Fruit fly (Drosophila melanogaster) whole organism, embryonic: Measurements from ENCODE around the gene CG16826.

ENCODE experiments used
- Aef1 ChIP-seq: fragments of 200-800 bp; sonication (Bioruptor generic); IDR thresholded peaks from 3 replicates; pipeline ENCODE4 v1.3.6; 2022; ENCODE audit warnings: missing biosample characterization, missing genetic modification characterization
- Blimp-1 ChIP-seq: fragments of 200-800 bp; sonication (Bioruptor generic); optimal IDR thresholded peaks from 3 replicates; lab custom pipeline; 2018; ENCODE audit warnings: missing biosample characterization, missing genetic modification characterization, mild to moderate bottlenecking, moderate library complexity, missing genetic modification reagents
- CG10267 ChIP-seq: fragments of 200-800 bp; sonication (Bioruptor generic); optimal IDR thresholded peaks from 2 replicates; lab custom pipeline; 2018; ENCODE audit warnings: missing biosample characterization, mild to moderate bottlenecking, missing genetic modification characterization, moderate library complexity
- CG10321 ChIP-seq: fragments of 200-800 bp; sonication (Bioruptor generic); IDR thresholded peaks from 2 replicates; pipeline ENCODE4 v1.3.6; 2022; ENCODE audit warnings: missing biosample characterization, missing genetic modification characterization
- CG10543 ChIP-seq: fragments of 200-800 bp; sonication (Bioruptor generic); optimal IDR thresholded peaks from 3 replicates; lab custom pipeline; 2017; ENCODE audit warnings: missing biosample characterization, mild to moderate bottlenecking, missing genetic modification characterization, moderate library complexity
- CG11093 ChIP-seq: fragments of 200-800 bp; sonication (Bioruptor generic); IDR thresholded peaks from 3 replicates; pipeline ENCODE4 v1.3.6; 2022; ENCODE audit warnings: missing biosample characterization, missing genetic modification characterization
- CG12219 ChIP-seq: fragments of 200-800 bp; sonication (Bioruptor generic); optimal IDR thresholded peaks from 3 replicates; lab custom pipeline; 2018; ENCODE audit warnings: missing biosample characterization, mild to moderate bottlenecking, missing genetic modification characterization
- CG12659 ChIP-seq: fragments of 200-800 bp; sonication (Bioruptor generic); optimal IDR thresholded peaks from 3 replicates; lab custom pipeline; 2017; ENCODE audit warnings: mild to moderate bottlenecking, missing biosample characterization, missing genetic modification reagents, missing genetic modification characterization
- CG12769 ChIP-seq: fragments of 200-800 bp; sonication (Bioruptor generic); optimal IDR thresholded peaks from 2 replicates; lab custom pipeline; 2019; ENCODE audit warnings: missing biosample characterization, mild to moderate bottlenecking, missing genetic modification characterization, moderate library complexity
- CG13287 ChIP-seq: fragments of 200-800 bp; sonication (Bioruptor generic); IDR thresholded peaks from 2 replicates; pipeline ENCODE4 v1.3.6; 2022; ENCODE audit warnings: missing biosample characterization, missing genetic modification characterization; ENCODE audit not compliant: partially characterized antibody
- CG14050 ChIP-seq: fragments of 200-800 bp; sonication (Bioruptor generic); IDR thresholded peaks from 3 replicates; pipeline ENCODE4 v1.3.6; 2022; ENCODE audit warnings: missing biosample characterization, missing genetic modification characterization
- CG16779 ChIP-seq: fragments of 200-800 bp; sonication (Bioruptor generic); IDR thresholded peaks from 2 replicates; pipeline ENCODE4 v1.3.6; 2022; ENCODE audit warnings: missing biosample characterization, missing genetic modification characterization
- CG16815 ChIP-seq: fragments of 200-800 bp; sonication (Bioruptor generic); optimal IDR thresholded peaks from 3 replicates; lab custom pipeline; 2017; ENCODE audit warnings: missing biosample characterization, mild to moderate bottlenecking, missing genetic modification characterization
- CG17568 ChIP-seq: fragments of 200-800 bp; sonication (Bioruptor generic); optimal IDR thresholded peaks from 2 replicates; lab custom pipeline; 2018; ENCODE audit warnings: missing biosample characterization, mild to moderate bottlenecking, missing genetic modification characterization, moderate library complexity
- CG18619 ChIP-seq: fragments of 200-800 bp; sonication (Bioruptor generic); optimal IDR thresholded peaks from 3 replicates; lab custom pipeline; 2017; ENCODE audit warnings: missing biosample characterization, mild to moderate bottlenecking, missing genetic modification characterization
- CG2678 ChIP-seq: fragments of 200-800 bp; sonication (Bioruptor generic); optimal IDR thresholded peaks from 3 replicates; lab custom pipeline; 2019; ENCODE audit warnings: missing biosample characterization, mild to moderate bottlenecking, missing genetic modification characterization, moderate library complexity
- CG31365 ChIP-seq: fragments of 200-800 bp; sonication (Bioruptor generic); optimal IDR thresholded peaks from 2 replicates; lab custom pipeline; 2018; ENCODE audit warnings: missing biosample characterization, mild to moderate bottlenecking, missing genetic modification characterization
- CG32532 ChIP-seq: fragments of 200-800 bp; sonication (Bioruptor generic); IDR thresholded peaks from 2 replicates; pipeline ENCODE4 v1.3.6; 2022; ENCODE audit warnings: missing biosample characterization, missing genetic modification characterization
- CG5245 ChIP-seq: fragments of 200-800 bp; sonication (Bioruptor generic); optimal IDR thresholded peaks from 3 replicates; lab custom pipeline; 2016; ENCODE audit warnings: missing biosample characterization, missing genetic modification characterization
- CG6791 ChIP-seq: fragments of 200-800 bp; sonication (Bioruptor generic); IDR thresholded peaks from 3 replicates; pipeline ENCODE4 v1.3.6; 2022; ENCODE audit warnings: missing biosample characterization, missing genetic modification characterization; ENCODE audit not compliant: partially characterized antibody
- CG7745 ChIP-seq: fragments of 200-800 bp; sonication (Bioruptor generic); optimal IDR thresholded peaks from 2 replicates; lab custom pipeline; 2018; ENCODE audit warnings: missing biosample characterization, mild to moderate bottlenecking, missing genetic modification characterization, moderate library complexity
- CG7786 ChIP-seq: fragments of 200-800 bp; sonication (Bioruptor generic); optimal IDR thresholded peaks from 2 replicates; lab custom pipeline; 2016; ENCODE audit warnings: missing biosample characterization, missing genetic modification characterization
- CG8765 ChIP-seq: fragments of 200-800 bp; sonication (Bioruptor generic); IDR thresholded peaks from 2 replicates; pipeline ENCODE4 v1.3.6; 2022; ENCODE audit warnings: missing biosample characterization, missing genetic modification characterization
- CG9437 ChIP-seq: fragments of 200-800 bp; sonication (Bioruptor generic); optimal IDR thresholded peaks from 2 replicates; lab custom pipeline; 2018; ENCODE audit warnings: missing biosample characterization, mild to moderate bottlenecking, missing genetic modification characterization
- CTCF ChIP-seq: fragments of 200-800 bp; sonication (Bioruptor generic); optimal IDR thresholded peaks from 2 replicates; lab custom pipeline; 2017; ENCODE audit warnings: missing biosample characterization, mild to moderate bottlenecking, missing genetic modification characterization, moderate library complexity
- CoRest ChIP-seq: fragments of 200-800 bp; sonication (Bioruptor generic); optimal IDR thresholded peaks from 3 replicates; lab custom pipeline; 2018; ENCODE audit warnings: missing biosample characterization, mild to moderate bottlenecking, missing genetic modification characterization, moderate library complexity
- Doc2 ChIP-seq: fragments of 200-800 bp; sonication (Bioruptor generic); IDR thresholded peaks from 2 replicates; pipeline ENCODE4 v1.3.6; 2022; ENCODE audit warnings: missing biosample characterization, missing genetic modification characterization
- E2f1 ChIP-seq: fragments of 200-800 bp; sonication (Bioruptor generic); IDR thresholded peaks from 2 replicates; pipeline ENCODE4 v1.3.6; 2022; ENCODE audit warnings: missing biosample characterization, missing genetic modification characterization
- Ets97D ChIP-seq: fragments of 200-800 bp; sonication (Bioruptor generic); optimal IDR thresholded peaks from 3 replicates; lab custom pipeline; 2016; ENCODE audit warnings: missing biosample characterization, missing genetic modification characterization
- Fer2 ChIP-seq: fragments of 200-800 bp; sonication (Bioruptor generic); optimal IDR thresholded peaks from 2 replicates; lab custom pipeline; 2018; ENCODE audit warnings: missing biosample characterization, mild to moderate bottlenecking, missing genetic modification characterization, moderate library complexity
- Jarid2 ChIP-seq: fragments of 200-800 bp; sonication (Bioruptor generic); optimal IDR thresholded peaks from 3 replicates; lab custom pipeline; 2017; ENCODE audit warnings: mild to moderate bottlenecking, missing biosample characterization, missing genetic modification reagents, missing genetic modification characterization
- Lpt ChIP-seq: fragments of >200 bp; optimal IDR thresholded peaks from 2 replicates; lab custom pipeline; 2018; ENCODE audit warnings: missing biosample characterization, missing genetic modification characterization
- MTF-1 ChIP-seq: fragments of 200-800 bp; sonication (Bioruptor generic); optimal IDR thresholded peaks from 2 replicates; lab custom pipeline; 2018; ENCODE audit warnings: missing biosample characterization, mild to moderate bottlenecking, missing genetic modification characterization, borderline replicate concordance
- NfI ChIP-seq: fragments of 200-800 bp; sonication (Bioruptor generic); optimal IDR thresholded peaks from 3 replicates; lab custom pipeline; 2018; ENCODE audit warnings: missing biosample characterization, mild to moderate bottlenecking, missing genetic modification characterization, moderate library complexity
- Sox100B ChIP-seq: fragments of 200-800 bp; sonication (Bioruptor generic); optimal IDR thresholded peaks from 3 replicates; lab custom pipeline; 2018; ENCODE audit warnings: missing biosample characterization, mild to moderate bottlenecking, missing genetic modification characterization
- abd-A ChIP-seq: fragments of 200-800 bp; sonication (Bioruptor generic); optimal IDR thresholded peaks from 3 replicates; lab custom pipeline; 2019; ENCODE audit warnings: missing biosample characterization, mild to moderate bottlenecking, missing genetic modification characterization, moderate library complexity
- dimm ChIP-seq: fragments of 200-800 bp; sonication (Bioruptor generic); IDR thresholded peaks from 2 replicates; pipeline ENCODE4 v1.3.6; 2022; ENCODE audit warnings: missing biosample characterization, missing genetic modification characterization
- ewg ChIP-seq: fragments of 200-800 bp; sonication (Bioruptor generic); optimal IDR thresholded peaks from 3 replicates; lab custom pipeline; 2017; ENCODE audit warnings: mild to moderate bottlenecking, missing biosample characterization, missing genetic modification reagents, missing genetic modification characterization
- fd102C ChIP-seq: fragments of 200-800 bp; sonication (Bioruptor generic); optimal IDR thresholded peaks from 2 replicates; lab custom pipeline; 2018; ENCODE audit warnings: missing biosample characterization, mild to moderate bottlenecking, missing genetic modification characterization, moderate library complexity
- hb ChIP-seq: fragments of 200-800 bp; sonication (Bioruptor generic); IDR thresholded peaks from 3 replicates; pipeline ENCODE4 v1.3.6; 2022; ENCODE audit warnings: missing biosample characterization, missing genetic modification characterization; ENCODE audit not compliant: partially characterized antibody
- lbe ChIP-seq: fragments of 200-800 bp; sonication (Bioruptor generic); optimal IDR thresholded peaks from 2 replicates; lab custom pipeline; 2016; ENCODE audit warnings: missing biosample characterization, mild to moderate bottlenecking, missing genetic modification characterization
- pita ChIP-seq: fragments of 200-800 bp; sonication (Bioruptor generic); optimal IDR thresholded peaks from 2 replicates; lab custom pipeline; 2017; ENCODE audit warnings: missing biosample characterization, mild to moderate bottlenecking, missing genetic modification characterization
- psq ChIP-seq: fragments of 200-800 bp; sonication (Bioruptor generic); optimal IDR thresholded peaks from 2 replicates; lab custom pipeline; 2017; ENCODE audit warnings: missing biosample characterization, missing genetic modification characterization
- rib ChIP-seq: fragments of 200-800 bp; sonication (Bioruptor generic); IDR thresholded peaks from 2 replicates; pipeline ENCODE4 v1.3.6; 2022; ENCODE audit warnings: missing biosample characterization, missing genetic modification characterization
- sr ChIP-seq: fragments of 200-800 bp; sonication (Bioruptor generic); IDR thresholded peaks from 3 replicates; pipeline ENCODE4 v1.3.6; 2022; ENCODE audit warnings: missing biosample characterization, missing genetic modification characterization
- sug ChIP-seq: fragments of 200-800 bp; optimal IDR thresholded peaks from 2 replicates; lab custom pipeline; 2019; ENCODE audit warnings: missing biosample characterization, mild to moderate bottlenecking, missing genetic modification characterization, moderate library complexity
- tgo ChIP-seq: fragments of 200-800 bp; sonication (Bioruptor generic); IDR thresholded peaks from 3 replicates; pipeline ENCODE4 v1.3.6; 2022; ENCODE audit warnings: missing biosample characterization, missing genetic modification characterization
- tx ChIP-seq: fragments of 200-800 bp; sonication (Bioruptor generic); optimal IDR thresholded peaks from 2 replicates; lab custom pipeline; 2016; ENCODE audit warnings: missing biosample characterization, missing genetic modification characterization
- zen2 ChIP-seq: fragments of 200-800 bp; sonication (Bioruptor generic); IDR thresholded peaks from 3 replicates; pipeline ENCODE4 v1.3.6; 2022; ENCODE audit warnings: missing biosample characterization, missing genetic modification characterization; ENCODE audit not compliant: partially characterized antibody
- zfh2 ChIP-seq: fragments of 200-800 bp; sonication (Bioruptor generic); optimal IDR thresholded peaks from 2 replicates; lab custom pipeline; 2016; ENCODE audit warnings: missing biosample characterization, missing genetic modification characterization

The CG16826 gene

dm6 chr2L:13378488-13378964 is 31.0 kb downstream of the CG16826 start, which contains the start of the genes CG9302 and beta'COP (continued):
- TF ChIP-seq abd-A (tag; lab: Kevin White, UChicago) (no peak), lbe (GFP tag; lab: Kevin White, UChicago) (peak; percentile 66), pita (GFP tag; lab: Kevin White, UChicago) (no peak), CG32532 (GFP tag; lab: Robert Waterston, UW) (peak; percentile 46), sug (peak; percentile 85), Blimp-1 (GFP tag; lab: Kevin White, UChicago) (no peak), CG7786 (GFP tag; lab: Kevin White, UChicago) (peak; percentile 48), dimm (GFP tag; lab: Robert Waterston, UW) (no peak), CG17568 (GFP tag; lab: Kevin White, UChicago) (no peak), CG31365 (tag; lab: Kevin White, UChicago) (no peak), Fer2 (tag; lab: Kevin White, UChicago) (peak; percentile 73), fd102C (no peak), Ets97D (GFP tag; lab: Kevin White, UChicago) (peak; percentile 45), CG8765 (peak; percentile 15; the same call in 1 of the 2 replicates), CG10543 (GFP tag; lab: Kevin White, UChicago) (peak; percentile 84), CG9437 (GFP tag; lab: Kevin White, UChicago) (peak; percentile 60), tx (GFP tag; lab: Kevin White, UChicago) (peak; percentile 5), CG12219 (GFP tag; lab: Kevin White, UChicago) (no peak), CG10267 (peak; percentile 70), CG13287 (GFP tag; lab: Robert Waterston, UW) (peak; percentile 74), CG12769 (tag; lab: Kevin White, UChicago) (no peak), CoRest (tag; lab: Kevin White, UChicago) (peak; percentile 88), CG16815 (GFP tag; lab: Kevin White, UChicago) (peak; percentile 65), CG16779 (GFP tag; lab: Robert Waterston, UW) (no peak), ewg (GFP tag; lab: Kevin White, UChicago) (peak; percentile 47), hb (GFP tag; lab: Robert Waterston, UW) (0 out of 3 replicates have a peak, but pooled peaks have one; percentile 21), E2f1 (GFP tag; lab: Robert Waterston, UW) (no peak), NfI (peak; percentile 69), Aef1 (GFP tag; lab: Robert Waterston, UW) (peak; percentile 59), MTF-1 (GFP tag; lab: Kevin White, UChicago) (no peak), CG18619 (peak; percentile 68), CTCF (GFP tag; lab: Kevin White, UChicago) (no peak), Sox100B (no peak), CG11093 (GFP tag; lab: Robert Waterston, UW) (peak; percentile 44; the same call in 1 of the 3 replicates), rib (GFP tag; lab: Robert Waterston, UW) (0 out of 2 replicates have a peak, but pooled peaks have one; percentile 23), zen2 (GFP tag; lab: Robert Waterston, UW) (no peak; the same call in 2 of the 3 replicates), tgo (GFP tag; lab: Robert Waterston, UW) (peak; percentile 54; the same call in 1 of the 3 replicates), sr (GFP tag; lab: Robert Waterston, UW) (no peak), Jarid2 (GFP tag; lab: Kevin White, UChicago) (no peak), psq (GFP tag; lab: Kevin White, UChicago) (peak; percentile 18), zfh2 (GFP tag; lab: Kevin White, UChicago) (peak; percentile 64), Lpt (GFP tag; lab: Kevin White, UChicago) (no peak), CG7745 (tag; lab: Kevin White, UChicago) (no peak), CG5245 (GFP tag; lab: Kevin White, UChicago) (peak; percentile 31), CG12659 (GFP tag; lab: Kevin White, UChicago) (peak; percentile 89), CG6791 (GFP tag; lab: Robert Waterston, UW) (peak; percentile 58; the same call in 1 of the 3 replicates), CG14050 (GFP tag; lab: Robert Waterston, UW) (no peak), CG10321 (GFP tag; lab: Robert Waterston, UW) (no peak), CG2678 (tag; lab: Kevin White, UChicago) (no peak), Doc2 (GFP tag; lab: Robert Waterston, UW) (no peak)
